Fruit fly (Drosophila melanogaster): Measurements from ENCODE around the gene CG10154.

Gene CG10154

dm6 chr3L:13410999-13411398 is 25.9 kb downstream of the CG10154 start (continued):
- no peak for TF ChIP-seq psq (GFP tag; optimal IDR thresholded peaks at IDR 0.05)
- peak; percentile 43 for TF ChIP-seq CG1602 (GFP tag; optimal IDR thresholded peaks at IDR 0.05)
- TF ChIP-seq CG12104 (GFP tag; optimal IDR thresholded peaks at IDR 0.05): no peak
- TF ChIP-seq crp (GFP tag; optimal IDR thresholded peaks at IDR 0.05): no peak
- no peak for TF ChIP-seq CG8359 (GFP tag; optimal IDR thresholded peaks at IDR 0.05; ENCODE audit: borderline replicate concordance)
- TF ChIP-seq tio (GFP tag; optimal IDR thresholded peaks at IDR 0.05): no peak
- no peak for TF ChIP-seq ATbp (GFP tag; optimal IDR thresholded peaks at IDR 0.05)
- no peak for TF ChIP-seq dimm (GFP tag; IDR thresholded peaks at IDR 0.05)
- peak; percentile 100 for TF ChIP-seq CG10979 (tag; optimal IDR thresholded peaks at IDR 0.05)
- TF ChIP-seq CG10462 (GFP tag; optimal IDR thresholded peaks at IDR 0.05): no peak
- TF ChIP-seq ab (GFP tag; optimal IDR thresholded peaks at IDR 0.05): no peak
- TF ChIP-seq onecut (GFP tag; IDR thresholded peaks at IDR 0.05): 0 out of 2 replicates have a peak, but pooled peaks have one; percentile 17
- no peak for TF ChIP-seq CG10147 (GFP tag; optimal IDR thresholded peaks at IDR 0.05)
- no peak for TF ChIP-seq CG43689 (GFP tag; IDR thresholded peaks at IDR 0.05)
- TF ChIP-seq knrl (GFP tag; IDR thresholded peaks at IDR 0.05; ENCODE audit: partially characterized antibody): no peak; the same call in 2 of the 3 replicates
- no peak for TF ChIP-seq Neu2 (GFP tag; optimal IDR thresholded peaks at IDR 0.05; ENCODE audit: borderline replicate concordance)
- no peak for TF ChIP-seq H2.0 (GFP tag; IDR thresholded peaks at IDR 0.05)
- no peak for TF ChIP-seq Scr (GFP tag; IDR thresholded peaks at IDR 0.05; ENCODE audit: partially characterized antibody)
- TF ChIP-seq CG33557 (GFP tag; optimal IDR thresholded peaks at IDR 0.05): no peak
- TF ChIP-seq CG33213 (GFP tag; optimal IDR thresholded peaks at IDR 0.05): peak; percentile 49
- TF ChIP-seq GATAe (GFP tag; conservative IDR thresholded peaks at IDR 0.05): no peak
- TF ChIP-seq Elba2 (GFP tag; optimal IDR thresholded peaks at IDR 0.05): peak; percentile 97
- peak; percentile 65; the same call in 1 of the 3 replicates for TF ChIP-seq CG2199 (GFP tag; IDR thresholded peaks at IDR 0.05)
- peak; percentile 2 for TF ChIP-seq Myb (GFP tag; optimal IDR thresholded peaks at IDR 0.05)
- no peak for TF ChIP-seq CG10431 (GFP tag; optimal IDR thresholded peaks at IDR 0.05)
- TF ChIP-seq CG2712 (tag; optimal IDR thresholded peaks at IDR 0.05): peak; percentile 61
- TF ChIP-seq CG4328 (GFP tag; optimal IDR thresholded peaks at IDR 0.05): no peak
- TF ChIP-seq BEAF-32 (GFP tag; optimal IDR thresholded peaks at IDR 0.05): no peak
- TF ChIP-seq NfI (GFP tag; optimal IDR thresholded peaks at IDR 0.05): peak; percentile 32
- TF ChIP-seq p53 (GFP tag; optimal IDR thresholded peaks at IDR 0.05): no peak
- peak; percentile 83 for TF ChIP-seq CG11456 (GFP tag; IDR thresholded peaks at IDR 0.05)
- no peak for TF ChIP-seq CG7963 (GFP tag; IDR thresholded peaks at IDR 0.05; ENCODE audit: partially characterized antibody)
- TF ChIP-seq CG3726 (GFP tag; IDR thresholded peaks at IDR 0.05): no peak
- no peak for TF ChIP-seq zf30C (GFP tag; optimal IDR thresholded peaks at IDR 0.05)
- no peak for TF ChIP-seq Sin3A (optimal IDR thresholded peaks at IDR 0.05)
- TF ChIP-seq tap (tag; optimal IDR thresholded peaks at IDR 0.05): no peak
- peak; percentile 33 for TF ChIP-seq CG10654 (GFP tag; optimal IDR thresholded peaks at IDR 0.05)
- no peak for TF ChIP-seq CG32767 (GFP tag; IDR thresholded peaks at IDR 0.05)
- TF ChIP-seq CG30431 (GFP tag; optimal IDR thresholded peaks at IDR 0.05): no peak
- TF ChIP-seq CG6689 (GFP tag; IDR thresholded peaks at IDR 0.05): no peak
- TF ChIP-seq jing (GFP tag; optimal IDR thresholded peaks at IDR 0.05): peak; percentile 6
- TF ChIP-seq eyg (GFP tag; optimal IDR thresholded peaks at IDR 0.05): no peak
- peak; percentile 11 for TF ChIP-seq bab2 (GFP tag; optimal IDR thresholded peaks at IDR 0.05)
- TF ChIP-seq CG12155 (GFP tag; optimal IDR thresholded peaks at IDR 0.05): no peak
- TF ChIP-seq CG11560 (tag; IDR thresholded peaks at IDR 0.05): no peak
- TF ChIP-seq al (GFP tag; IDR thresholded peaks at IDR 0.05): no peak
- no peak for TF ChIP-seq fd64A (GFP tag; optimal IDR thresholded peaks at IDR 0.05)
- TF ChIP-seq org-1 (GFP tag; optimal IDR thresholded peaks at IDR 0.05): no peak
- no peak for TF ChIP-seq pan (optimal IDR thresholded peaks at IDR 0.05)
- no peak for TF ChIP-seq pan (GFP tag; optimal IDR thresholded peaks at IDR 0.05 in 1 of 2, IDR thresholded peaks at IDR 0.05 in 1 of 2)
- TF ChIP-seq Nf-YA (GFP tag; IDR thresholded peaks at IDR 0.05): no peak
- no peak for TF ChIP-seq CG13296 (GFP tag; optimal IDR thresholded peaks at IDR 0.05)
